Worm (Caenorhabditis elegans) whole organism, L2 larva: ENCODE data around the gene srh-10.

Source experiments
- aly-2 ChIP-seq: fragments of 150-350 bp; optimal IDR thresholded peaks from 2 replicates; lab custom pipeline; 2014; ENCODE audit warnings: missing biosample characterization, missing genetic modification characterization
- ama-1 ChIP-seq: fragments of 150-350 bp; optimal IDR thresholded peaks from 2 replicates; lab custom pipeline; 2018; ENCODE audit warnings: inconsistent platforms
- blmp-1 ChIP-seq: sonication (generic microtip); optimal IDR thresholded peaks from 2 replicates; lab custom pipeline; 2017; ENCODE audit warnings: missing genetic modification characterization, mild to moderate bottlenecking, missing compliant biosample characterization, antibody characterized with exemption, moderate library complexity; ENCODE audit not compliant: insufficient read depth
- ceh-16 ChIP-seq: fragments of 150-350 bp; optimal IDR thresholded peaks from 2 replicates; lab custom pipeline; 2014; ENCODE audit warnings: missing biosample characterization, missing genetic modification characterization
- egl-27 ChIP-seq: sonication (generic microtip); optimal IDR thresholded peaks from 3 replicates; lab custom pipeline; 2017; ENCODE audit warnings: missing biosample characterization, missing genetic modification reagents, missing genetic modification characterization
- gmeb-1 ChIP-seq: fragments of 150-350 bp; optimal IDR thresholded peaks from 2 replicates; lab custom pipeline; 2014; ENCODE audit warnings: missing biosample characterization, missing genetic modification characterization
- lin-11 ChIP-seq: fragments of 150-350 bp; sonication (generic microtip); optimal IDR thresholded peaks from 2 replicates; lab custom pipeline; 2014; ENCODE audit warnings: missing biosample characterization, missing genetic modification characterization, inconsistent platforms, mixed read lengths
- lin-39 ChIP-seq: fragments of 150-350 bp; optimal IDR thresholded peaks from 2 replicates; lab custom pipeline; 2014; ENCODE audit warnings: missing biosample characterization, missing genetic modification reagents, missing genetic modification characterization
- nhr-11 ChIP-seq: fragments of 150-350 bp; optimal IDR thresholded peaks from 2 replicates; lab custom pipeline; 2014; ENCODE audit warnings: missing biosample characterization, missing genetic modification characterization
- nhr-237 ChIP-seq: fragments of 150-350 bp; optimal IDR thresholded peaks from 2 replicates; lab custom pipeline; 2014; ENCODE audit warnings: missing biosample characterization, missing genetic modification characterization
- nhr-6 ChIP-seq: fragments of 150-350 bp; optimal IDR thresholded peaks from 2 replicates; lab custom pipeline; 2014; ENCODE audit warnings: missing biosample characterization, missing genetic modification characterization
- skn-1 ChIP-seq: sonication (generic microtip); optimal IDR thresholded peaks from 2 replicates; lab custom pipeline; 2017; ENCODE audit warnings: missing biosample characterization, missing genetic modification characterization
- unc-62 ChIP-seq: fragments of 150-350 bp; optimal IDR thresholded peaks from 2 replicates; lab custom pipeline; 2014; ENCODE audit warnings: missing biosample characterization, missing genetic modification reagents, missing genetic modification characterization
- ztf-4 ChIP-seq: fragments of 150-350 bp; optimal IDR thresholded peaks from 2 replicates; lab custom pipeline; 2014; ENCODE audit warnings: missing biosample characterization, missing genetic modification characterization

DNA sequence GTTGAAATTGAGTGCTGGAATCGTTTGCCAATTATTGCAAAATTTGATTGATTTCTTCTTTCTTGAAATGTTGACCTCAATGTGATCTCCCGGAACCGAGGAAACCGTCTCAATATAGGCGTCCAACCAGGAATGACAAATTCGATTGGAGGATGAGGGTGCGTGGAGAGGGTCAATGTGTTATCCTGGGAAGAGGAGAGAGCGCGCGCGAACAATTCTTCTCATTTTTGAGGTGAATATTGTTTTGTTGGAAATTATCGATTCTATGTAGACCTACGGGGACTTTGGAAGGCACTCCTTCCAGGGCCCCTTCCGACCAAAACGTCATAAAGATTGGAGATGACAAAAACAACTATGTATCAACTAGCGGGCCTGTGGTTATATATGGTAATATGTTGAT, 30.4 kb downstream of the srh-10 start:
- TF ChIP-seq skn-1 (no peak), unc-62 (GFP tag; lab: Kevin White, UChicago) (no peak), lin-39 (tag; lab: Kevin White, UChicago) (no peak), aly-2 (no peak), nhr-237 (tag; lab: Kevin White, UChicago) (no peak), gmeb-1 (tag; lab: Kevin White, UChicago) (no peak), ceh-16 (tag; lab: Kevin White, UChicago) (no peak), egl-27 (no peak), ama-1 (lab: Kevin White, UChicago) (no peak), nhr-6 (tag; lab: Kevin White, UChicago) (no peak), lin-11 (tag; lab: Kevin White, UChicago) (no peak), blmp-1 (no peak), ztf-4 (tag; lab: Kevin White, UChicago) (no peak), nhr-11 (tag; lab: Kevin White, UChicago) (no peak)
